Fruit fly (Drosophila melanogaster) whole organism: ENCODE measurements around the gene CG9676.

Experiments used
- CG8478 ChIP-seq: fragments of >200 bp; optimal IDR thresholded peaks from 2 replicates; lab custom pipeline; 2018; ENCODE audit warnings: inconsistent platforms
- pan ChIP-seq: fragments of >200 bp; optimal IDR thresholded peaks from 2 replicates; lab custom pipeline; 2017

dm6 chrX:16697882-16698571 is 1.9 kb downstream of the CG9676 start:
- TF ChIP-seq pan (no peak), CG8478 (no peak)
